Fruit fly (Drosophila melanogaster) whole organism, pupa: ENCODE measurements around the gene CG42369.
A peak's percentile ranks its signal among the peaks of the same experiment; 100 is the strongest.

ENCODE experiments used
- CG10348 ChIP-seq: fragments of 200-800 bp; sonication (Bioruptor generic); IDR thresholded peaks from 2 replicates; pipeline ENCODE4 v1.3.6; 2022; ENCODE audit warnings: missing biosample characterization, missing genetic modification characterization
- CG12605 ChIP-seq: fragments of 200-800 bp; sonication (Bioruptor generic); IDR thresholded peaks from 2 replicates; pipeline ENCODE4 v1.3.6; 2022; ENCODE audit warnings: missing biosample characterization, missing genetic modification characterization
- CG13204 ChIP-seq: fragments of 200-800 bp; sonication (Bioruptor generic); optimal IDR thresholded peaks from 2 replicates; lab custom pipeline; 2018; ENCODE audit warnings: missing biosample characterization, mild to moderate bottlenecking, missing genetic modification characterization, moderate library complexity
- CG14655 ChIP-seq: fragments of 200-800 bp; sonication (Bioruptor generic); optimal IDR thresholded peaks from 3 replicates; lab custom pipeline; 2017; ENCODE audit warnings: mild to moderate bottlenecking, missing biosample characterization, missing genetic modification reagents, missing genetic modification characterization
- CG15710 ChIP-seq: fragments of 200-800 bp; sonication (Bioruptor generic); optimal IDR thresholded peaks from 2 replicates; lab custom pipeline; 2018; ENCODE audit warnings: missing biosample characterization, mild to moderate bottlenecking, missing genetic modification characterization, moderate library complexity
- CG17806 ChIP-seq: fragments of 200-800 bp; sonication (Bioruptor generic); optimal IDR thresholded peaks from 2 replicates; lab custom pipeline; 2018; ENCODE audit warnings: missing biosample characterization, mild to moderate bottlenecking, missing genetic modification characterization, moderate library complexity
- CG32121 ChIP-seq: fragments of 200-800 bp; sonication (Bioruptor generic); IDR thresholded peaks from 2 replicates; pipeline ENCODE4 v1.3.6; 2022; ENCODE audit warnings: missing biosample characterization, missing genetic modification characterization
- CG34367 ChIP-seq: fragments of 200-800 bp; sonication (Bioruptor generic); optimal IDR thresholded peaks from 2 replicates; lab custom pipeline; 2018; ENCODE audit warnings: missing biosample characterization, mild to moderate bottlenecking, missing genetic modification characterization
- CG4496 ChIP-seq: fragments of 200-800 bp; sonication (Bioruptor generic); IDR thresholded peaks from 3 replicates; pipeline ENCODE4 v1.3.6; 2022; ENCODE audit warnings: missing biosample characterization, missing genetic modification characterization
- CG8159 ChIP-seq: fragments of 200-800 bp; sonication (Bioruptor generic); optimal IDR thresholded peaks from 3 replicates; lab custom pipeline; 2018; ENCODE audit warnings: missing biosample characterization, mild to moderate bottlenecking, missing genetic modification characterization, moderate library complexity
- CG8301 ChIP-seq: fragments of 200-800 bp; sonication (Bioruptor generic); optimal IDR thresholded peaks from 2 replicates; lab custom pipeline; 2018; ENCODE audit warnings: missing biosample characterization, mild to moderate bottlenecking, missing genetic modification characterization
- CG9948 ChIP-seq: fragments of 200-800 bp; sonication (Bioruptor generic); optimal IDR thresholded peaks from 2 replicates; lab custom pipeline; 2018; ENCODE audit warnings: missing biosample characterization, mild to moderate bottlenecking, missing genetic modification characterization, moderate library complexity
- D1 ChIP-seq: fragments of 200-800 bp; sonication (Bioruptor generic); optimal IDR thresholded peaks from 2 replicates; lab custom pipeline; 2018; ENCODE audit warnings: missing biosample characterization, mild to moderate bottlenecking, missing genetic modification characterization, moderate library complexity
- EcR ChIP-seq: fragments of 200-800 bp; sonication (Bioruptor generic); optimal IDR thresholded peaks from 3 replicates; lab custom pipeline; 2019; ENCODE audit warnings: missing biosample characterization, missing genetic modification characterization, mild to moderate bottlenecking, moderate library complexity, missing genetic modification reagents
- Ets98B ChIP-seq: fragments of 200-800 bp; sonication (Bioruptor generic); IDR thresholded peaks from 2 replicates; pipeline ENCODE4 v1.3.6; 2022; ENCODE audit warnings: missing biosample characterization, missing genetic modification characterization
- Pif1A ChIP-seq: fragments of 200-800 bp; sonication (Bioruptor generic); optimal IDR thresholded peaks from 3 replicates; lab custom pipeline; 2016; ENCODE audit warnings: missing biosample characterization, missing genetic modification characterization
- Pif1B ChIP-seq: fragments of 200-800 bp; sonication (Bioruptor generic); optimal IDR thresholded peaks from 3 replicates; lab custom pipeline; 2016; ENCODE audit warnings: missing biosample characterization, missing genetic modification characterization
- Snoo ChIP-seq: fragments of 200-800 bp; sonication (Bioruptor generic); optimal IDR thresholded peaks from 3 replicates; lab custom pipeline; 2017; ENCODE audit warnings: missing biosample characterization, mild to moderate bottlenecking, missing genetic modification characterization, inconsistent platforms
- fd96Ca ChIP-seq: fragments of 200-800 bp; sonication (Bioruptor generic); IDR thresholded peaks from 3 replicates; pipeline ENCODE4 v1.3.6; 2022; ENCODE audit warnings: missing biosample characterization, missing genetic modification characterization
- gl ChIP-seq: fragments of 200-800 bp; sonication (Bioruptor generic); optimal IDR thresholded peaks from 2 replicates; lab custom pipeline; 2018; ENCODE audit warnings: missing biosample characterization, mild to moderate bottlenecking, missing genetic modification characterization
- rn ChIP-seq: fragments of 200-800 bp; sonication (Bioruptor generic); IDR thresholded peaks from 2 replicates; pipeline ENCODE4 v1.3.6; 2022; ENCODE audit warnings: missing biosample characterization, missing genetic modification characterization

CG42369 gene

dm6 chr2L:6366924-6367323 is 30.1 kb downstream of the CG42369 start:
- TF ChIP-seq CG32121 (no peak), CG12605 (no peak)

DNA sequence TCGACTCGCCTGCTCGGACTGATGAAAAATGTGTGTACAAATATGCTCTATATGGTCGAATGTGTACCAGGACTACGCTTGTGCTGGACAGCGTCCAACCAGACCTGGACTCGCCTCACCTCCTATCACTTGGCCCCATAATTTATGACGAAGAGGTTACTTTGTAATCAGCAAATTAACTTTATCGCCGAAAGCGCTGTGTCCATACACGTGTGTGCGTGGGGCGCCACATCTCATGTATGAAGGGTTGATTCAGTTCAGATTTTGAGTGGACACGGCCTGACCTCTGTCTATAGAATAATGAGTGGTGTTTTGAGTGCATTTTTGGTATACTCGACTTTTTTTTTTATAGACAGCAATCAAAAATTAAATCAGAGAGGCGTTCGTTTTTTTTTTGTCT is 37.0 kb downstream of the CG42369 start:
- TF ChIP-seq gl (tag; lab: Kevin White, UChicago) (no peak), CG32121 (no peak), Ets98B (no peak), Pif1A (no peak), D1 (tag; lab: Kevin White, UChicago) (no peak), CG14655 (no peak)

dm6 chr2L:6358218-6358617 is 38.8 kb downstream of the CG42369 start, which contains the start of gene CG9500:
Gene CG9500 (minus strand): TSS chr2L:6358318.
- no peak for TF ChIP-seq CG8159 (tag; lab: Kevin White, UChicago)
- TF ChIP-seq fd96Ca: no peak
- no peak for TF ChIP-seq Pif1A
- TF ChIP-seq CG8301 (tag; lab: Kevin White, UChicago): no peak
- TF ChIP-seq D1 (tag; lab: Kevin White, UChicago): no peak
- TF ChIP-seq Snoo: no peak
- TF ChIP-seq rn (GFP tag; lab: Robert Waterston, UW): no peak

DNA sequence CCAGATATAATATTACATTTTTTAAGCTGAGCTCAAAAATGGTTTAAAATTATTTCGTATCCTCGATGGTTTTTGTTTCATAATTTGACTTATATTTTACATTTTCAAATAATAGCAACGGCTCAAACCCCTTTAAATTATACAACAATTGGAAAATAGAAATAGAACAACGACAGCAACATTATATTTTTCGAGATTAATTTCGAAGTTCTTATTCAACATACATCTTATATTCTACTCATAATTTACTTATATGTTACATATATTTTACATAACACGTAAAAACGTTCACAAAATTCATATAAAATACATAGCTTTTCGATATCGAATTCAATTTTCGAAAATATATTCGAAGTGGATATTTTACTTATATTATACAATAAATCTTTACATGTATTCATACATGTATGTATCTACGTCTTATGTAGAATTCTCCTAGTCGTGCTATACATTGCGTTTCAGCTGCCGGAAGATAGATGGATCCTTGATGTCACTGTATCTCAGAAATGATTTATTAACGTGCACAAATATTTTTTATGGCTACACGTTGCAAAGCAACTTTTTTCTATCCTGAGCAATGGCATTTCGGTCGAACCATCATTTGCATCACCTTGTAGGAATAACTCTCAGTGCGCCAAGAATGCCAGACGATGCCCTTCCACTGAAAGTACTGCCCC is 40.2 kb downstream of the CG42369 start:
- TF ChIP-seq CG4496 (peak; percentile 56; the same call in 1 of the 3 replicates), CG14655 (peak; percentile 48), CG8159 (tag; lab: Kevin White, UChicago) (peak; percentile 13), fd96Ca (no peak)
- TF ChIP-seq, all 21 proteins: peak for 3

- TF ChIP-seq Snoo (no peak), CG15710 (no peak), CG8159 (tag; lab: Kevin White, UChicago) (no peak), D1 (tag; lab: Kevin White, UChicago) (no peak), CG13204 (GFP tag; lab: Kevin White, UChicago) (no peak), CG4496 (no peak), CG12605 (no peak), Ets98B (no peak), CG9948 (tag; lab: Kevin White, UChicago) (no peak)
Observed at dm6 chr2L:6356134-6356533, 40.9 kb downstream of the CG42369 start.

DNA sequence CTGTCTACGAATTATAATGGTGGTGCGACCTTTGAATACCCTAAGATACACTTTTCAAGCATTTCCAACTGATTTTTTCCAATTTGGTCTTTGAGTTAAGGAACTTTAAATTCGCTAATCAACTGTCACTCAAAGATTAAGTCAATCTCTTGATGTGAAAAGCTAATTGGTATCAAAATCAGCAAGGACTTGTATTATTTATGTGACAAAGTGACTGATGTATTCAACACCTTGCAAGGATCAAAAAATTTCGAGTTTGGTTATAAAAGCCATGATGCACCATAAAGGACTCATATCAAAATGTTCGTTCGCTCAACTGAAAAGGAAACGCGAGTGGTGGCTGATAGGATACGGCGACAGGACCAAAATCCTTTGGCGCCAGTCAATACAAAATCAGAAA is 42.4 kb downstream of the CG42369 start, which contains the start of gene ppk14:
Gene ppk14 (plus strand): TSS at position 301 of the 400 bp plus-strand sequence.
- TF ChIP-seq CG4496 (no peak), CG9948 (tag; lab: Kevin White, UChicago) (no peak), CG12605 (no peak), Pif1B (GFP tag; lab: Kevin White, UChicago) (no peak), CG13204 (GFP tag; lab: Kevin White, UChicago) (no peak), CG8301 (tag; lab: Kevin White, UChicago) (no peak), CG17806 (tag; lab: Kevin White, UChicago) (no peak), gl (tag; lab: Kevin White, UChicago) (no peak), CG34367 (tag; lab: Kevin White, UChicago) (no peak), Ets98B (no peak), CG32121 (no peak), rn (GFP tag; lab: Robert Waterston, UW) (no peak), CG15710 (no peak), EcR (GFP tag; lab: Kevin White, UChicago) (no peak)

DNA sequence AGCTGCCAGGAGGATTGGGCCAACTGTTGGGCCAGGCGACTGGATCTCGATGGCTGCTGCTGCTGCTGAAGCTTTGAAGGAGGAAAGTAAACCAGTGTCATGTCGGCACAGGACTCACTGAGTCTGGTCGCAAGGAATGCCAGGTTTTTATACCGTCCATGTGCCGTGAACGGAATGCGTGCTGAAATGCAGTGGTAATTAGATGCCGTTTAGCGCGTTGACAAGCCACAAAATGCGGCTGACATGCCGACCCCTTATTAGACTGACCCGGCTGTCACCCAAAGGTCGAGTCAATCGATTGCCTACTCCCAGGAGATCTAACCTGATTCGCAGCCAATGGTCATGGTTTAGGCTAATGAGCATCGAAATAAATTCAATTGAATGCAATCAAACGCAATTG is 42.8 kb downstream of the CG42369 start, which contains the start of gene ppk7:
Gene ppk7 (minus strand): TSS at position 101 of the 400 bp plus-strand sequence.
- TF ChIP-seq rn (GFP tag; lab: Robert Waterston, UW): no peak
- no peak for TF ChIP-seq CG14655
- TF ChIP-seq Pif1B (GFP tag; lab: Kevin White, UChicago): no peak
- no peak for TF ChIP-seq CG8159 (tag; lab: Kevin White, UChicago)
- no peak for TF ChIP-seq CG13204 (GFP tag; lab: Kevin White, UChicago)
- no peak for TF ChIP-seq CG4496
- no peak for TF ChIP-seq CG17806 (tag; lab: Kevin White, UChicago)
- TF ChIP-seq CG10348 (GFP tag; lab: Robert Waterston, UW): no peak
- no peak for TF ChIP-seq CG32121
- no peak for TF ChIP-seq CG8301 (tag; lab: Kevin White, UChicago)
- TF ChIP-seq, all 21 proteins: peak for 0

- TF ChIP-seq Ets98B: peak; percentile 24; the same call in 1 of the 2 replicates
- no peak for TF ChIP-seq CG10348 (GFP tag; lab: Robert Waterston, UW)
- TF ChIP-seq D1 (tag; lab: Kevin White, UChicago): no peak
- TF ChIP-seq CG15710: peak; percentile 14
- 0 out of 3 replicates have a peak, but pooled peaks have one; percentile 36 for TF ChIP-seq fd96Ca
- TF ChIP-seq CG8159 (tag; lab: Kevin White, UChicago): peak; percentile 38
- no peak for TF ChIP-seq Snoo
Observed at dm6 chr2L:6351809-6352182, 45.3 kb downstream of the CG42369 start.
